Worm (Caenorhabditis elegans): ENCODE data around the gene ndua-5.

DNA sequence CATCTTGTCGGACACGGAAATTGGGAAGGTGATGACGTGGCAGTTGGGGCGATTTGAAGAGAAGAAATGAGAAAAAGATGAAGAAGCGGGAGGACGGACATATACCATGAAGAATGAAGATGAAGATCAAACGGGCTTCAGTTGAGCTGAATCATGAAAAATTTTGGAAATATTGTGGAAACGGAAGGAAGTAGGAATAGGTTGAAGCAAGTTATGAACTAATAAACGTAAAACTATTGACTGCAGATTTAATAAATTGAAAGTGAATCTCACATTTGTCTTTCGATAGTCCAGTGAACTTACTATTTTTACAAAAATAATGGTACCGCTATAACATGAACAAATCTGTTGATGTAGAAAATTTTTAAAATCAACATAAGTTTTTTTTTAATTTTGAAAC lies 41.8 kb upstream of the ndua-5 start, which contains the start of gene lron-14:
- TF ChIP-seq snpc-4 (tag; optimal IDR thresholded peaks at IDR 0.05) (no peak), elt-1 (tag; optimal IDR thresholded peaks at IDR 0.05; ENCODE audit: borderline replicate concordance, insufficient read depth) (no peak), lsy-2 (tag; optimal IDR thresholded peaks at IDR 0.05) (no peak), elt-3 (tag; optimal IDR thresholded peaks at IDR 0.05) (no peak)
